Worm (Caenorhabditis elegans) whole organism, L4 larva: ENCODE data around the gene C14B9.3.
A peak's percentile ranks its signal among the peaks of the same experiment; 100 is the strongest.

ENCODE experiments used
- F10B5.3 ChIP-seq: sonication (generic microtip); optimal IDR thresholded peaks from 2 replicates; lab custom pipeline; 2016; ENCODE audit warnings: mild to moderate bottlenecking, missing genetic modification characterization, missing compliant biosample characterization
- F26F4.8 ChIP-seq: fragments of 200-800 bp; sonication (Bioruptor generic); conservative IDR thresholded peaks from 2 replicates; pipeline ENCODE4 v1.3.6; 2022; ENCODE audit warnings: missing genetic modification characterization, missing compliant biosample characterization
- F37D6.2 ChIP-seq: sonication (generic microtip); optimal IDR thresholded peaks from 2 replicates; lab custom pipeline; 2016; ENCODE audit warnings: mild to moderate bottlenecking, missing genetic modification characterization, missing compliant biosample characterization
- F49E8.2 ChIP-seq: sonication (generic microtip); optimal IDR thresholded peaks from 2 replicates; lab custom pipeline; 2016; ENCODE audit warnings: missing compliant biosample characterization, mild to moderate bottlenecking, missing genetic modification characterization, borderline replicate concordance
- T20F7.1 ChIP-seq: fragments of 200-800 bp; sonication (Bioruptor generic); optimal IDR thresholded peaks from 2 replicates; lab custom pipeline; 2018; ENCODE audit warnings: mild to moderate bottlenecking, missing genetic modification characterization, missing compliant biosample characterization
- Y48G9A.11 ChIP-seq: fragments of 200-800 bp; sonication (Bioruptor generic); IDR thresholded peaks from 2 replicates; pipeline ENCODE4 v1.3.6; 2022; ENCODE audit warnings: missing genetic modification reagents, missing genetic modification characterization, missing compliant biosample characterization
- Y5F2A.4 ChIP-seq: fragments of 200-800 bp; sonication (Bioruptor generic); optimal IDR thresholded peaks from 2 replicates; lab custom pipeline; 2018; ENCODE audit warnings: mild to moderate bottlenecking, missing genetic modification characterization, missing compliant biosample characterization
- aha-1 ChIP-seq: fragments of 150-350 bp; peaks from one replicate; lab custom pipeline; 2014; ENCODE audit warnings: missing biosample characterization, missing genetic modification characterization
- aly-2 ChIP-seq: sonication (generic microtip); optimal IDR thresholded peaks from 2 replicates; lab custom pipeline; 2018; ENCODE audit warnings: missing biosample characterization, missing genetic modification characterization
- ama-1 ChIP-seq: fragments of 150-350 bp; optimal IDR thresholded peaks from 2 replicates; lab custom pipeline; 2014; ENCODE audit warnings: inconsistent platforms, mixed read lengths
- ceh-32 ChIP-seq: sonication (generic microtip); optimal IDR thresholded peaks from 2 replicates; lab custom pipeline; 2016; ENCODE audit warnings: mild to moderate bottlenecking, missing genetic modification characterization, missing compliant biosample characterization; ENCODE audit not compliant: poor library complexity
- dmd-6 ChIP-seq: fragments of 200-800 bp; sonication (Bioruptor generic); IDR thresholded peaks from 2 replicates; pipeline ENCODE4 v1.3.6; 2022; ENCODE audit warnings: missing genetic modification reagents, missing genetic modification characterization, missing compliant biosample characterization
- dpl-1 ChIP-seq: fragments of 150-350 bp; optimal IDR thresholded peaks from 2 replicates; lab custom pipeline; 2014; ENCODE audit warnings: missing biosample characterization, missing genetic modification reagents, missing genetic modification characterization
- duxl-1 ChIP-seq: sonication (generic microtip); optimal IDR thresholded peaks from 2 replicates; lab custom pipeline; 2016; ENCODE audit warnings: mild to moderate bottlenecking, missing genetic modification characterization, moderate library complexity, missing compliant biosample characterization; ENCODE audit not compliant: poor library complexity
- egl-27 ChIP-seq: sonication (generic microtip); optimal IDR thresholded peaks from 3 replicates; lab custom pipeline; 2017; ENCODE audit warnings: missing biosample characterization, missing genetic modification reagents, missing genetic modification characterization
- fkh-10 ChIP-seq: fragments of 150-350 bp; optimal IDR thresholded peaks from 2 replicates; lab custom pipeline; 2014; ENCODE audit warnings: missing biosample characterization, missing genetic modification reagents, missing genetic modification characterization
- gei-8 ChIP-seq: fragments of 200-800 bp; sonication (Bioruptor generic); optimal IDR thresholded peaks from 2 replicates; lab custom pipeline; 2018; ENCODE audit warnings: mild to moderate bottlenecking, missing genetic modification characterization, missing compliant biosample characterization
- hif-1 ChIP-seq, 2 experiments: sonication (generic microtip); optimal IDR thresholded peaks; 2 replicates each; lab custom pipeline; 2016 to 2017; ENCODE audit warnings: missing compliant biosample characterization in 2 of 2, missing genetic modification characterization in 2 of 2, missing genetic modification reagents in 2 of 2, missing genotype in 2 of 2, mild to moderate bottlenecking in 1 of 2
- hlh-11 ChIP-seq: fragments of 200-800 bp; sonication (Bioruptor generic); optimal IDR thresholded peaks from 2 replicates; lab custom pipeline; 2018; ENCODE audit warnings: mild to moderate bottlenecking, missing genetic modification characterization, missing compliant biosample characterization
- hlh-30 ChIP-seq: sonication (generic microtip); optimal IDR thresholded peaks from 2 replicates; lab custom pipeline; 2017; ENCODE audit warnings: antibody characterized with exemption, mild to moderate bottlenecking, missing genetic modification characterization, missing compliant biosample characterization; ENCODE audit not compliant: insufficient read depth
- hmg-1.1 ChIP-seq: fragments of 200-800 bp; sonication (Bioruptor generic); IDR thresholded peaks from 2 replicates; pipeline ENCODE4 v1.3.6; 2022; ENCODE audit warnings: missing genetic modification reagents, missing genetic modification characterization, missing compliant biosample characterization
- lin-1 ChIP-seq: fragments of 200-800 bp; sonication (Bioruptor generic); IDR thresholded peaks from 2 replicates; pipeline ENCODE4 v1.3.6; 2022; ENCODE audit warnings: missing genetic modification reagents, missing genetic modification characterization, missing compliant biosample characterization
- lin-15B ChIP-seq: fragments of 150-350 bp; sonication (generic microtip); optimal IDR thresholded peaks from 3 replicates; lab custom pipeline; 2014; ENCODE audit warnings: missing biosample characterization, missing genetic modification characterization
- lin-38 ChIP-seq: fragments of 200-800 bp; sonication (Bioruptor generic); IDR thresholded peaks from 2 replicates; pipeline ENCODE4 v1.3.6; 2022; ENCODE audit warnings: missing genetic modification reagents, missing genetic modification characterization, missing compliant biosample characterization
- lsy-2 ChIP-seq, 2 experiments: fragments of 150-350 bp in 1 of 2; sonication (generic microtip) in 1 of 2; optimal IDR thresholded peaks; 2 replicates each; lab custom pipeline; 2014 to 2017; ENCODE audit warnings: missing biosample characterization in 2 of 2, missing genetic modification characterization in 2 of 2
- madf-9 ChIP-seq: fragments of 200-800 bp; sonication (Bioruptor generic); conservative IDR thresholded peaks from 2 replicates; pipeline ENCODE4 v1.3.6; 2022; ENCODE audit warnings: missing genetic modification reagents, missing genetic modification characterization, missing compliant biosample characterization
- mdl-1 ChIP-seq, 2 experiments: fragments of 150-350 bp in 1 of 2; sonication (generic microtip) in 1 of 2; optimal IDR thresholded peaks; 2 replicates each; lab custom pipeline; 2014 to 2017; ENCODE audit warnings: missing biosample characterization in 2 of 2, missing genetic modification characterization in 2 of 2
- mep-1 ChIP-seq: fragments of 150-350 bp; sonication (generic microtip); optimal IDR thresholded peaks from 3 replicates; lab custom pipeline; 2014; ENCODE audit warnings: missing biosample characterization, missing genetic modification characterization
- mes-2 ChIP-seq: sonication (generic microtip); optimal IDR thresholded peaks from 2 replicates; lab custom pipeline; 2016; ENCODE audit warnings: missing genotype, mild to moderate bottlenecking, missing genetic modification characterization, missing compliant biosample characterization; ENCODE audit not compliant: poor library complexity, severe bottlenecking
- mxl-2 ChIP-seq: fragments of 200-800 bp; sonication (Bioruptor generic); conservative IDR thresholded peaks from 2 replicates; pipeline ENCODE4 v1.3.6; 2022; ENCODE audit warnings: missing genetic modification reagents, missing genetic modification characterization, missing compliant biosample characterization
- mxl-3 ChIP-seq: fragments of 200-800 bp; sonication (Bioruptor generic); optimal IDR thresholded peaks from 2 replicates; lab custom pipeline; 2018; ENCODE audit warnings: mild to moderate bottlenecking, missing genetic modification characterization, missing compliant biosample characterization
- nhr-48 ChIP-seq: sonication (generic microtip); optimal IDR thresholded peaks from 2 replicates; lab custom pipeline; 2016; ENCODE audit warnings: mild to moderate bottlenecking, missing genetic modification characterization, missing compliant biosample characterization
- nhr-76 ChIP-seq: fragments of 150-350 bp; optimal IDR thresholded peaks from 2 replicates; lab custom pipeline; 2014; ENCODE audit warnings: missing biosample characterization, missing genetic modification characterization
- nhr-77 ChIP-seq: fragments of 150-350 bp; optimal IDR thresholded peaks from 2 replicates; lab custom pipeline; 2014; ENCODE audit warnings: missing biosample characterization, missing genetic modification characterization
- pha-4 ChIP-seq, 2 experiments: fragments of 150-350 bp in 1 of 2; fragments of 200-800 bp in 1 of 2; sonication (Bioruptor generic) in 1 of 2; IDR thresholded peaks in 1 of 2; optimal IDR thresholded peaks in 1 of 2; 2 replicates each; pipeline versions ENCODE4 v1.3.6 to Lab custom; 2014 to 2022; ENCODE audit warnings: missing genetic modification characterization in 2 of 2, missing genetic modification reagents in 2 of 2, missing biosample characterization in 1 of 2, missing compliant biosample characterization in 1 of 2
- php-3 ChIP-seq: fragments of 200-800 bp; sonication (Bioruptor generic); IDR thresholded peaks from 2 replicates; pipeline ENCODE4 v1.3.6; 2022; ENCODE audit warnings: missing genetic modification reagents, missing genetic modification characterization, missing compliant biosample characterization
- pqm-1 ChIP-seq: sonication (generic microtip); optimal IDR thresholded peaks from 2 replicates; lab custom pipeline; 2017; ENCODE audit warnings: missing biosample characterization, missing genetic modification characterization
- rbr-2 ChIP-seq: sonication (generic microtip); optimal IDR thresholded peaks from 2 replicates; lab custom pipeline; 2016; ENCODE audit warnings: missing genotype, missing genetic modification characterization, missing compliant biosample characterization
- set-16 ChIP-seq: fragments of 200-800 bp; sonication (Bioruptor generic); IDR thresholded peaks from 2 replicates; pipeline ENCODE4 v1.3.6; 2022; ENCODE audit warnings: missing genetic modification reagents, missing genetic modification characterization, missing compliant biosample characterization
- snpc-1.2 ChIP-seq: fragments of 200-800 bp; sonication (Bioruptor generic); IDR thresholded peaks from 2 replicates; pipeline ENCODE4 v1.3.6; 2022; ENCODE audit warnings: missing genetic modification reagents, missing genetic modification characterization, missing compliant biosample characterization
- spr-1 ChIP-seq: sonication (generic microtip); optimal IDR thresholded peaks from 2 replicates; lab custom pipeline; 2016; ENCODE audit warnings: mild to moderate bottlenecking, missing genetic modification characterization, missing compliant biosample characterization
- unc-62 ChIP-seq, 3 experiments: fragments of 150-350 bp in 1 of 3; sonication (generic microtip); optimal IDR thresholded peaks in 2 of 3; peaks in 1 of 3; 1 replicate in 1 of 3; 2 replicates in 2 of 3; lab custom pipeline; 2014 to 2017; ENCODE audit warnings: missing biosample characterization in 3 of 3, missing genetic modification characterization in 3 of 3, missing genetic modification reagents in 3 of 3, missing genotype in 1 of 3
- zfp-2 ChIP-seq: sonication (generic microtip); optimal IDR thresholded peaks from 2 replicates; lab custom pipeline; 2016; ENCODE audit warnings: mild to moderate bottlenecking, missing genetic modification characterization, missing compliant biosample characterization
- ztf-11 ChIP-seq: fragments of 150-350 bp; optimal IDR thresholded peaks from 2 replicates; lab custom pipeline; 2014; ENCODE audit warnings: missing biosample characterization, missing genetic modification characterization

C14B9.3 gene

DNA sequence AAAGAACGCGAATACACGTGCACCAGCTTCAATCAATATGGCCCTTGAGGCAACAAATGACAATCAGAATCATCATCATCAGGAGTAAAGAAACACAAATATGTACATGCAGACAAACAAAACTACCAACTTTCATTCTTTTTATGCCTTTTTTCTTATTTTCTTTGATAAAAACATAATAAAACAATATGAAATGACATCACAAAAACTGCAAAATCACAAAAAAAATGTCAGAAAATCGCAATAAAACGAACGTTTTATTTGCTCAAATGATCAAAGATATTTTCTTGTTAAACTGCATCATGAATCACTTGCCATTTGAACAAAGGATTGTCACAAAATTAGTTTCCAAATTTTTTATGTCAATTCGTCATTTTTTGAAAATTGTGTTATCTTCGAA is 45.8 kb downstream of the C14B9.3 start (continued):
- TF ChIP-seq fkh-10 (GFP tag; lab: Kevin White, UChicago) = no peak
- TF ChIP-seq duxl-1 (tag; lab: Kevin White, UChicago) = no peak
- peak; percentile 88; the same call in 1 of the 2 replicates for TF ChIP-seq php-3 (GFP tag; lab: Robert Waterston, UW)
- TF ChIP-seq lin-38 (GFP tag; lab: Robert Waterston, UW) = no peak

- TF ChIP-seq aly-2 (tag; lab: Kevin White, UChicago) (no peak), F10B5.3 (tag; lab: Kevin White, UChicago) (no peak), unc-62 (GFP tag; optimal IDR thresholded peaks at IDR 0.05 in 1 of 2; lab: Kevin White, UChicago) (peak in 1 of 2 experiments; percentile 42), unc-62 (tag; optimal IDR thresholded peaks at IDR 0.05; lab: Kevin White, UChicago) (no peak), dpl-1 (GFP tag; lab: Kevin White, UChicago) (no peak), egl-27 (tag; lab: Kevin White, UChicago) (no peak), T20F7.1 (GFP tag; lab: Kevin White, UChicago) (no peak), ztf-11 (tag; lab: Kevin White, UChicago) (no peak), mep-1 (tag; lab: Kevin White, UChicago) (peak; percentile 8), spr-1 (no peak), Y48G9A.11 (GFP tag; lab: Robert Waterston, UW) (no peak), pqm-1 (no peak), lsy-2 (tag; optimal IDR thresholded peaks at IDR 0.05; lab: Kevin White, UChicago) (peak in 1 of 2 experiments; percentile 20), F37D6.2 (tag; lab: Kevin White, UChicago) (no peak), ceh-32 (tag; lab: Kevin White, UChicago) (no peak), hlh-30 (tag; lab: Kevin White, UChicago) (peak; percentile 35), hlh-11 (tag; lab: Kevin White, UChicago) (no peak)
Observed at ce11 chrIII:8155166-8155565, 46.6 kb downstream of the C14B9.3 start, which contains the start of gene D2007.1. TSS of gene D2007.1 (plus strand) at chrIII:8155466.

ce11 chrIII:8158140-8158786 is 49.7 kb downstream of the C14B9.3 start, which contains the start of gene atg-13:
TSS of gene atg-13 (minus strand) at chrIII:8158190.
- no peak for TF ChIP-seq nhr-77
- TF ChIP-seq hif-1 (tag; optimal IDR thresholded peaks at IDR 0.05; lab: Kevin White, UChicago) = peak in 1 of 2 experiments; percentile 19
- no peak for TF ChIP-seq mxl-2
- TF ChIP-seq set-16 (GFP tag; lab: Robert Waterston, UW) = no peak
- no peak for TF ChIP-seq nhr-48 (tag; lab: Kevin White, UChicago)
- no peak for TF ChIP-seq ztf-11 (tag; lab: Kevin White, UChicago)
- TF ChIP-seq snpc-1.2 (GFP tag; lab: Robert Waterston, UW) = no peak
- TF ChIP-seq egl-27 (tag; lab: Kevin White, UChicago) = no peak
- no peak for TF ChIP-seq lin-1
- TF ChIP-seq F49E8.2 (tag; lab: Kevin White, UChicago) = no peak
- TF ChIP-seq pha-4 (GFP tag; IDR thresholded peaks at IDR 0.05; lab: Robert Waterston, UW) = no peak
- no peak for TF ChIP-seq pha-4 (tag; optimal IDR thresholded peaks at IDR 0.05; lab: Kevin White, UChicago)
- peak; percentile 74 for TF ChIP-seq mes-2 (tag; lab: Kevin White, UChicago)
- TF ChIP-seq dmd-6 (GFP tag; lab: Robert Waterston, UW) = 0 out of 2 replicates have a peak, but pooled peaks have one; percentile 11
- TF ChIP-seq zfp-2 (tag; lab: Kevin White, UChicago) = no peak
- peak; percentile 35 for TF ChIP-seq mxl-3 (GFP tag; lab: Kevin White, UChicago)
- no peak for TF ChIP-seq lin-15B (tag; lab: Kevin White, UChicago)
- TF ChIP-seq aha-1 = peak; percentile 18
- TF ChIP-seq gei-8 (GFP tag; lab: Kevin White, UChicago) = no peak
- no peak for TF ChIP-seq F26F4.8 (GFP tag; lab: Robert Waterston, UW)
- no peak for TF ChIP-seq rbr-2 (tag; lab: Kevin White, UChicago)
- peak; percentile 9 for TF ChIP-seq dpl-1 (GFP tag; lab: Kevin White, UChicago)
- TF ChIP-seq ama-1 = peak; percentile 20
- 0 out of 2 replicates have a peak, but pooled peaks have one; percentile 32 for TF ChIP-seq madf-9 (GFP tag; lab: Robert Waterston, UW)
- TF ChIP-seq mdl-1 (tag; optimal IDR thresholded peaks at IDR 0.05; lab: Kevin White, UChicago) = peak in 1 of 2 experiments; percentile 47
- 0 out of 2 replicates have a peak, but pooled peaks have one; percentile 28 for TF ChIP-seq hmg-1.1
- peak; percentile 39 for TF ChIP-seq hlh-11 (tag; lab: Kevin White, UChicago)
- TF ChIP-seq Y5F2A.4 (GFP tag; lab: Kevin White, UChicago) = no peak
- no peak for TF ChIP-seq nhr-76 (tag; lab: Kevin White, UChicago)
- TF ChIP-seq spr-1 = no peak
